Fruit fly (Drosophila melanogaster) whole organism, embryonic: ENCODE results near the gene CG13898.

Experiments
- Aef1 ChIP-seq: fragments of 200-800 bp; sonication (Bioruptor generic); IDR thresholded peaks from 3 replicates; pipeline ENCODE4 v1.3.6; 2022; ENCODE audit warnings: missing biosample characterization, missing genetic modification characterization
- CG10147 ChIP-seq: fragments of 200-800 bp; sonication (Bioruptor generic); optimal IDR thresholded peaks from 2 replicates; lab custom pipeline; 2019; ENCODE audit warnings: missing biosample characterization, mild to moderate bottlenecking, missing genetic modification characterization, moderate library complexity
- CG11504 ChIP-seq: fragments of 200-800 bp; sonication (Bioruptor generic); optimal IDR thresholded peaks from 3 replicates; lab custom pipeline; 2019; ENCODE audit warnings: missing biosample characterization, mild to moderate bottlenecking, missing genetic modification characterization, moderate library complexity
- CG12071 ChIP-seq: fragments of 200-800 bp; sonication (Bioruptor generic); optimal IDR thresholded peaks from 3 replicates; lab custom pipeline; 2018; ENCODE audit warnings: missing biosample characterization, mild to moderate bottlenecking, missing genetic modification characterization
- CG12155 ChIP-seq: fragments of 200-800 bp; sonication (Bioruptor generic); optimal IDR thresholded peaks from 3 replicates; lab custom pipeline; 2016; ENCODE audit warnings: missing biosample characterization, missing genetic modification characterization
- CG13424 ChIP-seq: fragments of 200-800 bp; sonication (Bioruptor generic); optimal IDR thresholded peaks from 2 replicates; lab custom pipeline; 2019; ENCODE audit warnings: missing biosample characterization, mild to moderate bottlenecking, missing genetic modification characterization, moderate library complexity
- CG17568 ChIP-seq: fragments of 200-800 bp; sonication (Bioruptor generic); optimal IDR thresholded peaks from 2 replicates; lab custom pipeline; 2018; ENCODE audit warnings: missing biosample characterization, mild to moderate bottlenecking, missing genetic modification characterization, moderate library complexity
- CG3163 ChIP-seq: fragments of 200-800 bp; sonication (Bioruptor generic); optimal IDR thresholded peaks from 3 replicates; lab custom pipeline; 2016; ENCODE audit warnings: missing biosample characterization, missing genetic modification characterization
- CG3407 ChIP-seq: fragments of 200-800 bp; sonication (Bioruptor generic); optimal IDR thresholded peaks from 2 replicates; lab custom pipeline; 2018; ENCODE audit warnings: missing biosample characterization, mild to moderate bottlenecking, missing genetic modification characterization
- CG34224 ChIP-seq: fragments of 200-800 bp; sonication (Bioruptor generic); IDR thresholded peaks from 3 replicates; pipeline ENCODE4 v1.3.6; 2022; ENCODE audit warnings: missing biosample characterization, missing genetic modification characterization; ENCODE audit not compliant: partially characterized antibody
- CG3838 ChIP-seq: fragments of 200-800 bp; sonication (Bioruptor generic); optimal IDR thresholded peaks from 3 replicates; lab custom pipeline; 2016; ENCODE audit warnings: missing biosample characterization, missing genetic modification characterization
- CG3847 ChIP-seq: fragments of 200-800 bp; sonication (Bioruptor generic); IDR thresholded peaks from 2 replicates; pipeline ENCODE4 v1.3.6; 2022; ENCODE audit warnings: missing biosample characterization, missing genetic modification characterization
- CG42726 ChIP-seq: fragments of 200-800 bp; sonication (Bioruptor generic); IDR thresholded peaks from 2 replicates; pipeline ENCODE4 v1.3.6; 2022; ENCODE audit warnings: missing biosample characterization, missing genetic modification characterization; ENCODE audit not compliant: partially characterized antibody
- CG5180 ChIP-seq: fragments of 200-800 bp; sonication (Bioruptor generic); optimal IDR thresholded peaks from 3 replicates; lab custom pipeline; 2017; ENCODE audit warnings: missing biosample characterization, missing genetic modification characterization, mild to moderate bottlenecking, moderate library complexity, missing genetic modification reagents
- CG5953 ChIP-seq: fragments of 200-800 bp; sonication (Bioruptor generic); IDR thresholded peaks from 2 replicates; pipeline ENCODE4 v1.3.6; 2022; ENCODE audit warnings: missing biosample characterization, missing genetic modification characterization
- CG7839 ChIP-seq: fragments of 200-800 bp; sonication (Bioruptor generic); optimal IDR thresholded peaks from 3 replicates; lab custom pipeline; 2018; ENCODE audit warnings: missing biosample characterization, mild to moderate bottlenecking, missing genetic modification characterization, moderate library complexity
- CG8281 ChIP-seq: fragments of 200-800 bp; sonication (Bioruptor generic); optimal IDR thresholded peaks from 2 replicates; lab custom pipeline; 2018; ENCODE audit warnings: missing biosample characterization, mild to moderate bottlenecking, missing genetic modification characterization, moderate library complexity
- CG8290 ChIP-seq, 3 experiments: fragments of 200-800 bp; sonication (Bioruptor generic); optimal IDR thresholded peaks; 2 replicates each; lab custom pipeline; 2016 to 2019; ENCODE audit warnings: missing biosample characterization in 3 of 3, missing genetic modification characterization in 3 of 3, mild to moderate bottlenecking in 2 of 3, moderate library complexity in 1 of 3
- CG9215 ChIP-seq: fragments of 200-800 bp; sonication (Bioruptor generic); IDR thresholded peaks from 2 replicates; pipeline ENCODE4 v1.3.6; 2022; ENCODE audit warnings: missing biosample characterization, missing genetic modification characterization
- CG9876 ChIP-seq: fragments of 200-800 bp; sonication (Bioruptor generic); optimal IDR thresholded peaks from 2 replicates; lab custom pipeline; 2016; ENCODE audit warnings: missing biosample characterization, missing genetic modification characterization
- D19A ChIP-seq: fragments of 200-800 bp; optimal IDR thresholded peaks from 3 replicates; lab custom pipeline; 2019; ENCODE audit warnings: missing biosample characterization, mild to moderate bottlenecking, missing genetic modification characterization, moderate library complexity
- Dbx ChIP-seq: fragments of 200-800 bp; sonication (Bioruptor generic); IDR thresholded peaks from 3 replicates; pipeline ENCODE4 v1.3.6; 2022; ENCODE audit warnings: missing biosample characterization, missing genetic modification characterization
- Dp ChIP-seq: fragments of 200-800 bp; sonication (Bioruptor generic); optimal IDR thresholded peaks from 2 replicates; lab custom pipeline; 2018; ENCODE audit warnings: missing biosample characterization, mild to moderate bottlenecking, missing genetic modification characterization, moderate library complexity
- Fer1 ChIP-seq: fragments of 200-800 bp; sonication (Bioruptor generic); optimal IDR thresholded peaks from 2 replicates; lab custom pipeline; 2017; ENCODE audit warnings: missing biosample characterization, mild to moderate bottlenecking, missing genetic modification characterization
- HHEX ChIP-seq: fragments of 200-800 bp; sonication (Bioruptor generic); optimal IDR thresholded peaks from 3 replicates; lab custom pipeline; 2017; ENCODE audit warnings: missing biosample characterization, mild to moderate bottlenecking, missing genetic modification characterization, missing genetic modification reagents
- Lhr ChIP-seq: fragments of 200-800 bp; sonication (Bioruptor generic); optimal IDR thresholded peaks from 3 replicates; lab custom pipeline; 2017; ENCODE audit warnings: mild to moderate bottlenecking, missing biosample characterization, missing genetic modification reagents, missing genetic modification characterization
- Meics ChIP-seq: fragments of 200-800 bp; sonication (Bioruptor generic); optimal IDR thresholded peaks from 2 replicates; lab custom pipeline; 2017; ENCODE audit warnings: missing biosample characterization, mild to moderate bottlenecking, missing genetic modification characterization
- Mrtf ChIP-seq: fragments of 200-800 bp; sonication (Bioruptor generic); IDR thresholded peaks from 3 replicates; pipeline ENCODE4 v1.3.6; 2022; ENCODE audit warnings: missing biosample characterization, missing genetic modification characterization
- Poxn ChIP-seq: fragments of 200-800 bp; sonication (Bioruptor generic); IDR thresholded peaks from 2 replicates; pipeline ENCODE4 v1.3.6; 2022; ENCODE audit warnings: missing biosample characterization, missing genetic modification characterization
- Vsx1 ChIP-seq: fragments of 200-800 bp; sonication (Bioruptor generic); optimal IDR thresholded peaks from 2 replicates; lab custom pipeline; 2017; ENCODE audit warnings: missing biosample characterization, mild to moderate bottlenecking, missing genetic modification characterization, missing genetic modification reagents
- ac ChIP-seq: fragments of 200-800 bp; sonication (Bioruptor generic); optimal IDR thresholded peaks from 3 replicates; lab custom pipeline; 2017; ENCODE audit warnings: missing biosample characterization, mild to moderate bottlenecking, missing genetic modification characterization
- amos ChIP-seq: fragments of 200-800 bp; sonication (Bioruptor generic); IDR thresholded peaks from 2 replicates; pipeline ENCODE4 v1.3.6; 2022; ENCODE audit warnings: missing biosample characterization, missing genetic modification characterization; ENCODE audit not compliant: partially characterized antibody
- az2 ChIP-seq: fragments of 200-800 bp; sonication (Bioruptor generic); optimal IDR thresholded peaks from 3 replicates; lab custom pipeline; 2016; ENCODE audit warnings: missing biosample characterization, missing genetic modification characterization
- bowl ChIP-seq: fragments of 200-800 bp; sonication (Bioruptor generic); IDR thresholded peaks from 2 replicates; pipeline ENCODE4 v1.3.6; 2022; ENCODE audit warnings: missing biosample characterization, missing genetic modification characterization
- btn ChIP-seq: fragments of 200-800 bp; sonication (Bioruptor generic); optimal IDR thresholded peaks from 2 replicates; lab custom pipeline; 2016; ENCODE audit warnings: missing biosample characterization, missing genetic modification characterization
- cad ChIP-seq: fragments of >200 bp; optimal IDR thresholded peaks from 2 replicates; lab custom pipeline; 2017; ENCODE audit warnings: missing biosample characterization, missing genetic modification characterization
- caup ChIP-seq: fragments of 200-800 bp; sonication (Bioruptor generic); optimal IDR thresholded peaks from 3 replicates; lab custom pipeline; 2017; ENCODE audit warnings: missing biosample characterization, mild to moderate bottlenecking, missing genetic modification characterization, moderate library complexity; ENCODE audit not compliant: severe bottlenecking
- crol ChIP-seq: fragments of 200-800 bp; sonication (Bioruptor generic); IDR thresholded peaks from 2 replicates; pipeline ENCODE4 v1.3.6; 2022; ENCODE audit warnings: missing biosample characterization, missing genetic modification characterization
- da ChIP-seq: fragments of 200-800 bp; sonication (Bioruptor generic); optimal IDR thresholded peaks from 2 replicates; lab custom pipeline; 2016; ENCODE audit warnings: missing biosample characterization, missing genetic modification characterization
- dpn ChIP-seq, 2 experiments: fragments of 200-800 bp; sonication (Bioruptor generic); optimal IDR thresholded peaks; 3 replicates each; lab custom pipeline; 2016; ENCODE audit warnings: missing biosample characterization in 2 of 2, missing genetic modification characterization in 2 of 2
- fd102C ChIP-seq: fragments of 200-800 bp; sonication (Bioruptor generic); optimal IDR thresholded peaks from 2 replicates; lab custom pipeline; 2018; ENCODE audit warnings: missing biosample characterization, mild to moderate bottlenecking, missing genetic modification characterization, moderate library complexity
- gcm2 ChIP-seq: fragments of 200-800 bp; sonication (Bioruptor generic); optimal IDR thresholded peaks from 2 replicates; lab custom pipeline; 2016; ENCODE audit warnings: missing biosample characterization, missing genetic modification characterization
- hbn ChIP-seq: fragments of 200-800 bp; sonication (Bioruptor generic); IDR thresholded peaks from 2 replicates; pipeline ENCODE4 v1.3.6; 2022; ENCODE audit warnings: missing biosample characterization, missing genetic modification characterization; ENCODE audit not compliant: partially characterized antibody
- rib ChIP-seq: fragments of 200-800 bp; sonication (Bioruptor generic); IDR thresholded peaks from 2 replicates; pipeline ENCODE4 v1.3.6; 2022; ENCODE audit warnings: missing biosample characterization, missing genetic modification characterization
- sens ChIP-seq: fragments of 200-800 bp; sonication (Bioruptor generic); peaks from one replicate; lab custom pipeline; 2016; ENCODE audit warnings: missing biosample characterization, missing genetic modification characterization
- shn ChIP-seq: fragments of 200-800 bp; sonication (Bioruptor generic); optimal IDR thresholded peaks from 3 replicates; lab custom pipeline; 2016; ENCODE audit warnings: missing biosample characterization, missing genetic modification characterization
- sr ChIP-seq: fragments of 200-800 bp; sonication (Bioruptor generic); IDR thresholded peaks from 3 replicates; pipeline ENCODE4 v1.3.6; 2022; ENCODE audit warnings: missing biosample characterization, missing genetic modification characterization
- trh ChIP-seq: fragments of 200-800 bp; sonication (Bioruptor generic); optimal IDR thresholded peaks from 2 replicates; lab custom pipeline; 2016; ENCODE audit warnings: missing biosample characterization, missing genetic modification characterization
- zen ChIP-seq: fragments of 200-800 bp; sonication (Bioruptor generic); optimal IDR thresholded peaks from 3 replicates; lab custom pipeline; 2018; ENCODE audit warnings: missing biosample characterization, mild to moderate bottlenecking, missing genetic modification characterization, moderate library complexity

Gene CG13898

DNA sequence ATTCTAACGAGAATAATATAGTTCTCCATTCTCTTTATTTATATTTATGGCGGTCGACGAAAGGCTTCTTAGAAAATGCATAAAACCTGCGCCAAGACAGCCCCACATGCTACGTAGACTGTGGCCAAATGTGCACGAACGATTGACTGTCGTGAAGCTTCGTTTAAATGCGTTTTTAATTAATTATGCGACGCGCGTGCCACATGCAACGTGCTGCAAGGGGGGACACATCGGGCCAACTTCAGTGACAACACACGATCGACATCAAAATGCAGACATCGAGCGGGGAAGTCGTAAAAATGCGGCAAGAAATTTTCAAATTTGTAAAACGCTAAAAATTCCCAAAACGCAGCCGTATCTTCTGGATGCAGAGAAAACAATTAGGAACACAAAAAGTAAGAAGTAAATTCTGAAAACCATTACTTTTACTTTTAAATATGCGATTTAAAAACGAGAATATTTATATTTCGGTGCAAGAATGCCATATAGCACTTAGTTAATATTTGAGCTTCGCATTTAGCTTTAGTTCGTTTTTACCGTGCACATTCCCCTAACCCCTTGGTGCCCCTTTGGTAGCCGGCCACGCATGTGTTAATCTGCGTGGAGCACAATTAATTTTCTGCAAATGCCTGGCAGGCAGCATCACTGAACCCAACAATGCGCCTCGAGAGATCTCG is 3.9 kb downstream of the CG13898 start (continued):
- TF ChIP-seq CG10147 (GFP tag; lab: Kevin White, UChicago) (no peak), CG8290 (GFP tag; optimal IDR thresholded peaks at IDR 0.05; lab: Kevin White, UChicago) (no peak), CG8290 (tag; optimal IDR thresholded peaks at IDR 0.05; lab: Kevin White, UChicago) (no peak), CG12155 (GFP tag; lab: Kevin White, UChicago) (no peak), Fer1 (GFP tag; lab: Kevin White, UChicago) (no peak), CG13424 (tag; lab: Kevin White, UChicago) (peak; percentile 5), crol (peak; percentile 63), Mrtf (GFP tag; lab: Robert Waterston, UW) (0 out of 3 replicates have a peak, but pooled peaks have one; percentile 39), CG5180 (GFP tag; lab: Kevin White, UChicago) (no peak), fd102C (no peak), caup (GFP tag; lab: Kevin White, UChicago) (no peak), shn (no peak), Meics (no peak), da (GFP tag; lab: Kevin White, UChicago) (no peak), zen (no peak), dpn (GFP tag; optimal IDR thresholded peaks at IDR 0.05; lab: Kevin White, UChicago) (peak in 1 of 2 experiments; percentile 11), gcm2 (GFP tag; lab: Kevin White, UChicago) (no peak), CG8281 (tag; lab: Kevin White, UChicago) (no peak), CG3407 (peak; percentile 44), CG12071 (GFP tag; lab: Kevin White, UChicago) (no peak), trh (GFP tag; lab: Kevin White, UChicago) (no peak), Vsx1 (GFP tag; lab: Kevin White, UChicago) (no peak), bowl (GFP tag; lab: Robert Waterston, UW) (no peak), az2 (GFP tag; lab: Kevin White, UChicago) (peak; percentile 41), btn (GFP tag; lab: Kevin White, UChicago) (no peak), D19A (tag; lab: Kevin White, UChicago) (peak; percentile 23), CG7839 (peak; percentile 35), sr (GFP tag; lab: Robert Waterston, UW) (no peak), amos (GFP tag; lab: Robert Waterston, UW) (no peak), CG9215 (GFP tag; lab: Robert Waterston, UW) (no peak), rib (GFP tag; lab: Robert Waterston, UW) (no peak), sens (GFP tag; lab: Kevin White, UChicago) (peak; percentile 92), hbn (no peak), CG42726 (GFP tag; lab: Robert Waterston, UW) (no peak), Lhr (GFP tag; lab: Kevin White, UChicago) (peak; percentile 7), CG3163 (no peak), CG3838 (GFP tag; lab: Kevin White, UChicago) (no peak), CG17568 (GFP tag; lab: Kevin White, UChicago) (no peak), HHEX (GFP tag; lab: Kevin White, UChicago) (peak; percentile 1), CG5953 (GFP tag; lab: Robert Waterston, UW) (0 out of 2 replicates have a peak, but pooled peaks have one; percentile 23), ac (GFP tag; lab: Kevin White, UChicago) (no peak), CG11504 (tag; lab: Kevin White, UChicago) (peak; percentile 49), CG34224 (GFP tag; lab: Robert Waterston, UW) (no peak), CG3847 (GFP tag; lab: Robert Waterston, UW) (no peak), Poxn (no peak), cad (GFP tag; lab: Kevin White, UChicago) (no peak), Dbx (GFP tag; lab: Robert Waterston, UW) (no peak), Dp (GFP tag; lab: Kevin White, UChicago) (no peak), CG9876 (GFP tag; lab: Kevin White, UChicago) (no peak), Aef1 (GFP tag; lab: Robert Waterston, UW) (no peak)
